Fruit fly (Drosophila melanogaster): ENCODE data around the gene mtgo.

dm6 chr2L:16544563-16545066, at the start of gene mtgo:
- no peak for TF ChIP-seq OdsH (GFP tag; optimal IDR thresholded peaks at IDR 0.05)
- TF ChIP-seq Hr78 (GFP tag; optimal IDR thresholded peaks at IDR 0.05) = no peak
- TF ChIP-seq psq (GFP tag; optimal IDR thresholded peaks at IDR 0.05) = peak; percentile 15

Measured in whole organism, wandering third instar larva.